Worm (Caenorhabditis elegans) whole organism, L4 larva: ENCODE results near the gene R186.3.
A peak's percentile ranks its signal among the peaks of the same experiment; 100 is the strongest.

ENCODE experiments used
- F10B5.3 ChIP-seq: sonication (generic microtip); optimal IDR thresholded peaks from 2 replicates; lab custom pipeline; 2016; ENCODE audit warnings: mild to moderate bottlenecking, missing genetic modification characterization, missing compliant biosample characterization
- F26F4.8 ChIP-seq: fragments of 200-800 bp; sonication (Bioruptor generic); conservative IDR thresholded peaks from 2 replicates; pipeline ENCODE4 v1.3.6; 2022; ENCODE audit warnings: missing genetic modification characterization, missing compliant biosample characterization
- F44E2.7 ChIP-seq: fragments of 200-800 bp; sonication (Bioruptor generic); IDR thresholded peaks from 2 replicates; pipeline ENCODE4 v2.1.2; 2022; ENCODE audit warnings: missing genetic modification characterization, missing compliant biosample characterization
- F49E8.2 ChIP-seq: sonication (generic microtip); optimal IDR thresholded peaks from 2 replicates; lab custom pipeline; 2016; ENCODE audit warnings: missing compliant biosample characterization, mild to moderate bottlenecking, missing genetic modification characterization, borderline replicate concordance
- T20F7.1 ChIP-seq: fragments of 200-800 bp; sonication (Bioruptor generic); optimal IDR thresholded peaks from 2 replicates; lab custom pipeline; 2018; ENCODE audit warnings: mild to moderate bottlenecking, missing genetic modification characterization, missing compliant biosample characterization
- Y5F2A.4 ChIP-seq: fragments of 200-800 bp; sonication (Bioruptor generic); optimal IDR thresholded peaks from 2 replicates; lab custom pipeline; 2018; ENCODE audit warnings: mild to moderate bottlenecking, missing genetic modification characterization, missing compliant biosample characterization
- aha-1 ChIP-seq: fragments of 150-350 bp; peaks from one replicate; lab custom pipeline; 2014; ENCODE audit warnings: missing biosample characterization, missing genetic modification characterization
- aly-2 ChIP-seq: sonication (generic microtip); optimal IDR thresholded peaks from 2 replicates; lab custom pipeline; 2018; ENCODE audit warnings: missing biosample characterization, missing genetic modification characterization
- attf-4 ChIP-seq: sonication (generic microtip); optimal IDR thresholded peaks from 3 replicates; lab custom pipeline; 2017; ENCODE audit warnings: missing biosample characterization, missing genetic modification characterization
- daf-16 ChIP-seq, 3 experiments: sonication (generic microtip); optimal IDR thresholded peaks; 2 replicates each; lab custom pipeline; 2016 to 2017; ENCODE audit warnings: missing genetic modification characterization in 3 of 3, missing genetic modification reagents in 3 of 3, mild to moderate bottlenecking in 2 of 3, missing compliant biosample characterization in 2 of 3, missing biosample characterization in 1 of 3, moderate library complexity in 1 of 3
- dmd-6 ChIP-seq: fragments of 200-800 bp; sonication (Bioruptor generic); IDR thresholded peaks from 2 replicates; pipeline ENCODE4 v1.3.6; 2022; ENCODE audit warnings: missing genetic modification reagents, missing genetic modification characterization, missing compliant biosample characterization
- dpl-1 ChIP-seq: fragments of 150-350 bp; optimal IDR thresholded peaks from 2 replicates; lab custom pipeline; 2014; ENCODE audit warnings: missing biosample characterization, missing genetic modification reagents, missing genetic modification characterization
- dve-1 ChIP-seq: sonication (generic microtip); optimal IDR thresholded peaks from 2 replicates; lab custom pipeline; 2017; ENCODE audit warnings: antibody characterized with exemption, mild to moderate bottlenecking, missing genetic modification characterization, missing compliant biosample characterization; ENCODE audit not compliant: insufficient read depth
- hif-1 ChIP-seq, 2 experiments: sonication (generic microtip); optimal IDR thresholded peaks; 2 replicates each; lab custom pipeline; 2016 to 2017; ENCODE audit warnings: missing compliant biosample characterization in 2 of 2, missing genetic modification characterization in 2 of 2, missing genetic modification reagents in 2 of 2, missing genotype in 2 of 2, mild to moderate bottlenecking in 1 of 2
- hlh-11 ChIP-seq: fragments of 200-800 bp; sonication (Bioruptor generic); optimal IDR thresholded peaks from 2 replicates; lab custom pipeline; 2018; ENCODE audit warnings: mild to moderate bottlenecking, missing genetic modification characterization, missing compliant biosample characterization
- hlh-30 ChIP-seq: sonication (generic microtip); optimal IDR thresholded peaks from 2 replicates; lab custom pipeline; 2017; ENCODE audit warnings: antibody characterized with exemption, mild to moderate bottlenecking, missing genetic modification characterization, missing compliant biosample characterization; ENCODE audit not compliant: insufficient read depth
- lin-29 ChIP-seq: fragments of 200-800 bp; sonication (Bioruptor generic); IDR thresholded peaks from 2 replicates; pipeline ENCODE4 v1.3.6; 2022; ENCODE audit warnings: missing genetic modification reagents, missing genetic modification characterization, missing compliant biosample characterization
- lir-3 ChIP-seq: sonication (generic microtip); optimal IDR thresholded peaks from 2 replicates; lab custom pipeline; 2016; ENCODE audit warnings: mild to moderate bottlenecking, missing genetic modification characterization, missing compliant biosample characterization
- lsy-2 ChIP-seq, 2 experiments: fragments of 150-350 bp in 1 of 2; sonication (generic microtip) in 1 of 2; optimal IDR thresholded peaks; 2 replicates each; lab custom pipeline; 2014 to 2017; ENCODE audit warnings: missing biosample characterization in 2 of 2, missing genetic modification characterization in 2 of 2
- mep-1 ChIP-seq: fragments of 150-350 bp; sonication (generic microtip); optimal IDR thresholded peaks from 3 replicates; lab custom pipeline; 2014; ENCODE audit warnings: missing biosample characterization, missing genetic modification characterization
- mes-2 ChIP-seq: sonication (generic microtip); optimal IDR thresholded peaks from 2 replicates; lab custom pipeline; 2016; ENCODE audit warnings: missing genotype, mild to moderate bottlenecking, missing genetic modification characterization, missing compliant biosample characterization; ENCODE audit not compliant: poor library complexity, severe bottlenecking
- nhr-111 ChIP-seq: fragments of 200-800 bp; sonication (Bioruptor generic); optimal IDR thresholded peaks from 2 replicates; lab custom pipeline; 2018; ENCODE audit warnings: mild to moderate bottlenecking, missing genetic modification characterization, missing compliant biosample characterization
- nhr-237 ChIP-seq: sonication (generic microtip); optimal IDR thresholded peaks from 2 replicates; lab custom pipeline; 2017; ENCODE audit warnings: missing biosample characterization, missing genetic modification characterization
- nhr-28 ChIP-seq: fragments of 150-350 bp; optimal IDR thresholded peaks from 2 replicates; lab custom pipeline; 2014; ENCODE audit warnings: missing biosample characterization, missing genetic modification characterization
- nhr-42 ChIP-seq: fragments of 200-800 bp; sonication (Bioruptor generic); IDR thresholded peaks from 2 replicates; pipeline ENCODE4 v1.3.6; 2022; ENCODE audit warnings: missing genetic modification characterization, missing compliant biosample characterization
- nhr-48 ChIP-seq: sonication (generic microtip); optimal IDR thresholded peaks from 2 replicates; lab custom pipeline; 2016; ENCODE audit warnings: mild to moderate bottlenecking, missing genetic modification characterization, missing compliant biosample characterization
- nhr-6 ChIP-seq: fragments of 150-350 bp; optimal IDR thresholded peaks from 2 replicates; lab custom pipeline; 2014; ENCODE audit warnings: missing biosample characterization, missing genetic modification characterization
- sdz-12 ChIP-seq: fragments of 200-800 bp; sonication (Bioruptor generic); optimal IDR thresholded peaks from 2 replicates; lab custom pipeline; 2018; ENCODE audit warnings: mild to moderate bottlenecking, missing genetic modification characterization, missing compliant biosample characterization
- snpc-4 ChIP-seq: fragments of 150-350 bp; optimal IDR thresholded peaks from 2 replicates; lab custom pipeline; 2014; ENCODE audit warnings: missing biosample characterization, missing genetic modification characterization
- spr-1 ChIP-seq: sonication (generic microtip); optimal IDR thresholded peaks from 2 replicates; lab custom pipeline; 2016; ENCODE audit warnings: mild to moderate bottlenecking, missing genetic modification characterization, missing compliant biosample characterization
- unc-62 ChIP-seq, 3 experiments: fragments of 150-350 bp in 1 of 3; sonication (generic microtip); optimal IDR thresholded peaks in 2 of 3; peaks in 1 of 3; 1 replicate in 1 of 3; 2 replicates in 2 of 3; lab custom pipeline; 2014 to 2017; ENCODE audit warnings: missing biosample characterization in 3 of 3, missing genetic modification characterization in 3 of 3, missing genetic modification reagents in 3 of 3, missing genotype in 1 of 3
- zfp-3 ChIP-seq: fragments of 200-800 bp; sonication (Bioruptor generic); conservative IDR thresholded peaks from 2 replicates; pipeline ENCODE4 v1.3.6; 2022; ENCODE audit warnings: missing genetic modification reagents, missing genetic modification characterization, missing compliant biosample characterization
- zip-2 ChIP-seq: fragments of 150-350 bp; optimal IDR thresholded peaks from 2 replicates; lab custom pipeline; 2014; ENCODE audit warnings: missing biosample characterization, missing genetic modification characterization

R186.3 gene

DNA sequence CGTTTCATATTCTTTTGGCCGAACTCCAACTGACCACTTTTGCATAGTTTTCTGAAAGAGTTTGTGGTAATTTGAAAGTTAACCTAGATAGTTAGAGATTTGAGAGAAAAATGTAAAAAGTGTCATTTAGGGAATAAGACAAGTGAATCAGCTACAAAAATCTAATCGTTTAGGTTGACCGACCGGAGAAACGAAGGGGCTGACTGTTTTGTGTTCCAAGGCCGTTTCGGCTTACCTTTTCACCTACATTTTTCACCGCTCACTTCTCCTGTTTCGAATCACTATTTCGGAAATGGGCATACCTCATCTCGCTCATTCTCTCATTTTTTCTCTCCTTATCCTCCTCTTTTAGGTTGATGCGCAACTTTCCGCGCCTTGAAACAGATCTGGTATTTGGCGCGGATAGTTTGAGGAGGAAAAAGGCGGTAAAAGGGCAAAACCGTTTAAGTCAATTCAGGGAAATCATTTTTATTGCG is 5.9 kb downstream of the R186.3 start, which contains the start of gene mpst-7:
Gene mpst-7, minus strand, starts transcription at position 51 of the 476 bp plus-strand sequence.
- no peak for TF ChIP-seq F26F4.8 (GFP tag; lab: Robert Waterston, UW)
- TF ChIP-seq F44E2.7 (GFP tag; lab: Robert Waterston, UW) = no peak
- TF ChIP-seq lin-29 (GFP tag; lab: Robert Waterston, UW) = no peak
- no peak for TF ChIP-seq nhr-48
- no peak for TF ChIP-seq snpc-4 (tag; lab: Kevin White, UChicago)
- peak; percentile 12 for TF ChIP-seq nhr-28 (tag; lab: Kevin White, UChicago)
- peak in 1 of 2 experiments; percentile 25 for TF ChIP-seq unc-62 (GFP tag; optimal IDR thresholded peaks at IDR 0.05 in 1 of 2; lab: Kevin White, UChicago)
- no peak for TF ChIP-seq unc-62 (tag; optimal IDR thresholded peaks at IDR 0.05; lab: Kevin White, UChicago)
- TF ChIP-seq hlh-11 = no peak
- TF ChIP-seq zip-2 (tag; lab: Kevin White, UChicago) = no peak
- TF ChIP-seq nhr-237 (tag; lab: Kevin White, UChicago) = no peak
- no peak for TF ChIP-seq attf-4 (tag; lab: Kevin White, UChicago)

DNA sequence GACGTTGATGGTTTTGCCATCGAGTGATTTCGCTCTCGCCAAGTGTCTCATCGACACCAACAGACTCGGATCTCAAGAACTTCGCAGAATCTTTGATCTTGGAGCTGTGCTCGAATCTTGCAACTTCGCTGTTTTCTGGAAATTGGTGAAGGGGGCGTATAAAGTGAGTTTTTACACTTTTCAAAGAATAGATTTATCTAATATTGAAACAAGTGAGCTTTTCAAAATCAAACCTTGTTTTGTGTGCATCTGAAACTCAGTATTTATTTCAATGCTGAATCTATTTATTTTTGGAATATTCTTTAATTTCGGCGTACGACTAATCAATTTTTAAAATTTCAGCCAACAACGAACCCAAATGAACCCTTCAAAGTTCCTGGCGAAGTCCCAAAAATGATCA is 12.7 kb downstream of the R186.3 start:
- TF ChIP-seq mep-1 (tag; lab: Kevin White, UChicago) = no peak
- TF ChIP-seq unc-62 (GFP tag; optimal IDR thresholded peaks at IDR 0.05 in 1 of 2; lab: Kevin White, UChicago) = peak in 1 of 2 experiments; percentile 77
- no peak for TF ChIP-seq unc-62 (tag; optimal IDR thresholded peaks at IDR 0.05; lab: Kevin White, UChicago)
- TF ChIP-seq aha-1 (tag; lab: Kevin White, UChicago) = peak; percentile 76

ce11 chrV:12953702-12954101 is 13.3 kb downstream of the R186.3 start, which contains the start of gene eif-3.K:
Gene eif-3.K, plus strand, starts transcription at chrV:12954002.
- no peak for TF ChIP-seq nhr-237 (tag; lab: Kevin White, UChicago)
- no peak for TF ChIP-seq zfp-3 (GFP tag; lab: Robert Waterston, UW)
- peak in 1 of 2 experiments; percentile 24 for TF ChIP-seq unc-62 (GFP tag; optimal IDR thresholded peaks at IDR 0.05 in 1 of 2; lab: Kevin White, UChicago)
- no peak for TF ChIP-seq unc-62 (tag; optimal IDR thresholded peaks at IDR 0.05; lab: Kevin White, UChicago)
- TF ChIP-seq, all 104 proteins: peak for 1

- TF ChIP-seq hif-1 (tag; optimal IDR thresholded peaks at IDR 0.05; lab: Kevin White, UChicago) (peak in 1 of 2 experiments; percentile 8), daf-16 (GFP tag; optimal IDR thresholded peaks at IDR 0.05; lab: Kevin White, UChicago) (no peak), daf-16 (tag; optimal IDR thresholded peaks at IDR 0.05; lab: Kevin White, UChicago) (peak; percentile 6), aha-1 (tag; lab: Kevin White, UChicago) (peak; percentile 71), lir-3 (no peak), T20F7.1 (GFP tag; lab: Kevin White, UChicago) (peak; percentile 92), nhr-6 (tag; lab: Kevin White, UChicago) (peak; percentile 80), nhr-111 (GFP tag; lab: Kevin White, UChicago) (no peak), lsy-2 (tag; optimal IDR thresholded peaks at IDR 0.05; lab: Kevin White, UChicago) (peak in 1 of 2 experiments; percentile 55), mes-2 (tag; lab: Kevin White, UChicago) (peak; percentile 85), Y5F2A.4 (no peak), spr-1 (tag; lab: Kevin White, UChicago) (no peak), dmd-6 (GFP tag; lab: Robert Waterston, UW) (no peak), aly-2 (no peak), dve-1 (tag; lab: Kevin White, UChicago) (peak; percentile 17), sdz-12 (GFP tag; lab: Kevin White, UChicago) (no peak), hlh-30 (tag; lab: Kevin White, UChicago) (peak; percentile 8), dpl-1 (peak; percentile 25), nhr-42 (no peak), F10B5.3 (tag; lab: Kevin White, UChicago) (no peak), F49E8.2 (tag; lab: Kevin White, UChicago) (no peak)
Measured at ce11 chrV:12952287-12952686, 14.7 kb downstream of the R186.3 start, which contains the start of gene pqn-68. Gene pqn-68, plus strand, starts transcription at chrV:12952636.
